Worm (Caenorhabditis elegans): ENCODE data around the gene scl-21.

ce11 chrV:19491302-19491701, 4.2 kb downstream of the scl-21 start, which contains the start of gene Y43F8B.29:
- TF ChIP-seq jun-1 (tag; optimal IDR thresholded peaks at IDR 0.05) = no peak
- no peak for TF ChIP-seq nhr-237 (tag; optimal IDR thresholded peaks at IDR 0.05)
- no peak for TF ChIP-seq elt-3 (tag; optimal IDR thresholded peaks at IDR 0.05)
- TF ChIP-seq unc-62 (GFP tag; optimal IDR thresholded peaks at IDR 0.05) = no peak
- no peak for TF ChIP-seq ztf-4 (tag; optimal IDR thresholded peaks at IDR 0.05)
- TF ChIP-seq ceh-9 (tag; optimal IDR thresholded peaks at IDR 0.05) = no peak
- no peak for TF ChIP-seq fos-1 (tag; optimal IDR thresholded peaks at IDR 0.05)
- no peak for TF ChIP-seq egl-27 (tag; optimal IDR thresholded peaks at IDR 0.05)
- no peak for TF ChIP-seq nhr-67 (tag; optimal IDR thresholded peaks at IDR 0.05)

Measured in whole organism, L3 larva.